Worm (Caenorhabditis elegans) whole organism, L2 larva: Measurements from ENCODE around the gene F08C6.5.

Experiments
- C34F6.9 ChIP-seq: fragments of 150-350 bp; optimal IDR thresholded peaks from 2 replicates; lab custom pipeline; 2014; ENCODE audit warnings: missing biosample characterization, missing genetic modification characterization
- R02D3.7 ChIP-seq: fragments of 150-350 bp; optimal IDR thresholded peaks from 2 replicates; lab custom pipeline; 2014; ENCODE audit warnings: missing biosample characterization, missing genetic modification characterization
- Y55F3AM.14 ChIP-seq: fragments of 200-800 bp; sonication (Bioruptor generic); optimal IDR thresholded peaks from 2 replicates; lab custom pipeline; 2018; ENCODE audit warnings: mild to moderate bottlenecking, missing genetic modification characterization, missing compliant biosample characterization
- ZK546.5 ChIP-seq: sonication (generic microtip); optimal IDR thresholded peaks from 2 replicates; lab custom pipeline; 2017; ENCODE audit warnings: missing biosample characterization, missing genetic modification characterization
- ama-1 ChIP-seq: fragments of 150-350 bp; optimal IDR thresholded peaks from 2 replicates; lab custom pipeline; 2018; ENCODE audit warnings: inconsistent platforms
- blmp-1 ChIP-seq: sonication (generic microtip); optimal IDR thresholded peaks from 2 replicates; lab custom pipeline; 2017; ENCODE audit warnings: missing genetic modification characterization, mild to moderate bottlenecking, missing compliant biosample characterization, antibody characterized with exemption, moderate library complexity; ENCODE audit not compliant: insufficient read depth
- ceh-82 ChIP-seq: fragments of 150-350 bp; optimal IDR thresholded peaks from 2 replicates; lab custom pipeline; 2014; ENCODE audit warnings: missing biosample characterization, missing genetic modification characterization
- crh-2 ChIP-seq: sonication (generic microtip); optimal IDR thresholded peaks from 2 replicates; lab custom pipeline; 2017; ENCODE audit warnings: missing biosample characterization, missing genetic modification characterization
- dmd-4 ChIP-seq: sonication (generic microtip); optimal IDR thresholded peaks from 2 replicates; lab custom pipeline; 2017; ENCODE audit warnings: missing biosample characterization, missing genetic modification characterization
- egl-27 ChIP-seq: sonication (generic microtip); optimal IDR thresholded peaks from 3 replicates; lab custom pipeline; 2017; ENCODE audit warnings: missing biosample characterization, missing genetic modification reagents, missing genetic modification characterization
- elt-1 ChIP-seq: fragments of 150-350 bp; optimal IDR thresholded peaks from 2 replicates; lab custom pipeline; 2014; ENCODE audit warnings: missing biosample characterization, missing genetic modification characterization
- elt-3 ChIP-seq: sonication (generic microtip); optimal IDR thresholded peaks from 2 replicates; lab custom pipeline; 2017; ENCODE audit warnings: missing biosample characterization, missing genetic modification characterization
- fos-1 ChIP-seq: fragments of 150-350 bp; optimal IDR thresholded peaks from 2 replicates; lab custom pipeline; 2014; ENCODE audit warnings: missing biosample characterization, missing genetic modification characterization
- gmeb-1 ChIP-seq: fragments of 150-350 bp; optimal IDR thresholded peaks from 2 replicates; lab custom pipeline; 2014; ENCODE audit warnings: missing biosample characterization, missing genetic modification characterization
- lin-11 ChIP-seq: fragments of 150-350 bp; sonication (generic microtip); optimal IDR thresholded peaks from 2 replicates; lab custom pipeline; 2014; ENCODE audit warnings: missing biosample characterization, missing genetic modification characterization, inconsistent platforms, mixed read lengths
- lin-13 ChIP-seq: fragments of 150-350 bp; optimal IDR thresholded peaks from 2 replicates; lab custom pipeline; 2014; ENCODE audit warnings: missing biosample characterization, missing genetic modification reagents, missing genetic modification characterization
- lsy-2 ChIP-seq, 2 experiments: fragments of 150-350 bp in 1 of 2; sonication (generic microtip) in 1 of 2; optimal IDR thresholded peaks; 2 replicates each; lab custom pipeline; 2014 to 2017; ENCODE audit warnings: missing biosample characterization in 2 of 2, missing genetic modification characterization in 2 of 2
- mab-5 ChIP-seq: fragments of 150-350 bp; optimal IDR thresholded peaks from 2 replicates; lab custom pipeline; 2014; ENCODE audit warnings: missing biosample characterization, missing genetic modification characterization
- mbf-1 ChIP-seq: sonication (generic microtip); optimal IDR thresholded peaks from 2 replicates; lab custom pipeline; 2017; ENCODE audit warnings: missing biosample characterization, missing genetic modification characterization
- mdl-1 ChIP-seq, 2 experiments: fragments of 150-350 bp in 1 of 2; sonication (generic microtip) in 1 of 2; optimal IDR thresholded peaks; 2 replicates each; lab custom pipeline; 2017; ENCODE audit warnings: missing biosample characterization in 2 of 2, missing genetic modification characterization in 2 of 2
- nhr-10 ChIP-seq: sonication (generic microtip); optimal IDR thresholded peaks from 2 replicates; lab custom pipeline; 2017; ENCODE audit warnings: missing biosample characterization, missing genetic modification characterization
- nhr-21 ChIP-seq: fragments of 150-350 bp; optimal IDR thresholded peaks from 2 replicates; lab custom pipeline; 2014; ENCODE audit warnings: missing biosample characterization, missing genetic modification characterization
- nhr-237 ChIP-seq: fragments of 150-350 bp; optimal IDR thresholded peaks from 2 replicates; lab custom pipeline; 2014; ENCODE audit warnings: missing biosample characterization, missing genetic modification characterization
- nhr-25 ChIP-seq: fragments of 150-350 bp; sonication (generic microtip); optimal IDR thresholded peaks from 3 replicates; lab custom pipeline; 2014; ENCODE audit warnings: missing biosample characterization, missing genetic modification characterization
- nhr-6 ChIP-seq: fragments of 150-350 bp; optimal IDR thresholded peaks from 2 replicates; lab custom pipeline; 2014; ENCODE audit warnings: missing biosample characterization, missing genetic modification characterization
- peb-1 ChIP-seq: fragments of 150-350 bp; optimal IDR thresholded peaks from 2 replicates; lab custom pipeline; 2014; ENCODE audit warnings: missing biosample characterization, missing genetic modification characterization
- sem-4 ChIP-seq: fragments of 150-350 bp; optimal IDR thresholded peaks from 2 replicates; lab custom pipeline; 2014; ENCODE audit warnings: missing biosample characterization, missing genetic modification reagents, missing genetic modification characterization
- sma-3 ChIP-seq: sonication (generic microtip); optimal IDR thresholded peaks from 2 replicates; lab custom pipeline; 2016; ENCODE audit warnings: missing genetic modification reagents, missing genetic modification characterization, missing compliant biosample characterization
- sma-9 ChIP-seq, 2 experiments: fragments of 150-350 bp in 1 of 2; sonication (generic microtip) in 1 of 2; optimal IDR thresholded peaks; 2 replicates each; lab custom pipeline; 2014 to 2016; ENCODE audit warnings: missing genetic modification characterization in 2 of 2, mild to moderate bottlenecking in 1 of 2, missing biosample characterization in 1 of 2, missing compliant biosample characterization in 1 of 2, missing genetic modification reagents in 1 of 2, moderate library complexity in 1 of 2
- ztf-1 ChIP-seq: fragments of 200-800 bp; sonication (Bioruptor generic); conservative IDR thresholded peaks from 2 replicates; pipeline ENCODE4 v1.3.6; 2022; ENCODE audit warnings: missing genetic modification characterization, missing compliant biosample characterization
- ztf-4 ChIP-seq: fragments of 150-350 bp; optimal IDR thresholded peaks from 2 replicates; lab custom pipeline; 2014; ENCODE audit warnings: missing biosample characterization, missing genetic modification characterization

The F08C6.5 gene

ce11 chrX:7532632-7533031 lies 26.6 kb upstream of the F08C6.5 start, which contains the start of gene ceh-14:
Gene ceh-14 (minus strand): TSS chrX:7532732.
- TF ChIP-seq nhr-237 (tag; lab: Kevin White, UChicago) (no peak), ztf-4 (no peak), nhr-21 (tag; lab: Kevin White, UChicago) (no peak), Y55F3AM.14 (GFP tag; lab: Kevin White, UChicago) (no peak), mdl-1 (tag; optimal IDR thresholded peaks at IDR 0.05; lab: Kevin White, UChicago) (no peak), sem-4 (tag; lab: Kevin White, UChicago) (no peak), sma-3 (GFP tag; lab: Kevin White, UChicago) (no peak)

- TF ChIP-seq egl-27 (tag; lab: Kevin White, UChicago): no peak
- no peak for TF ChIP-seq nhr-21 (tag; lab: Kevin White, UChicago)
- no peak for TF ChIP-seq ama-1 (lab: Kevin White, UChicago)
- TF ChIP-seq R02D3.7: no peak
- TF ChIP-seq gmeb-1 (tag; lab: Kevin White, UChicago): no peak
- no peak for TF ChIP-seq elt-3 (tag; lab: Kevin White, UChicago)
- TF ChIP-seq ZK546.5 (tag; lab: Kevin White, UChicago): no peak
- TF ChIP-seq nhr-25 (tag; lab: Kevin White, UChicago): no peak
- TF ChIP-seq ztf-1 (GFP tag; lab: Robert Waterston, UW): no peak
- TF ChIP-seq fos-1: no peak
- TF ChIP-seq nhr-6 (tag; lab: Kevin White, UChicago): no peak
- no peak for TF ChIP-seq lsy-2 (tag; optimal IDR thresholded peaks at IDR 0.05; lab: Kevin White, UChicago)
- TF ChIP-seq Y55F3AM.14 (GFP tag; lab: Kevin White, UChicago): no peak
- TF ChIP-seq, all 48 proteins: peak for 0
Observed at ce11 chrX:7534454-7534853, 24.8 kb upstream of the F08C6.5 start.

ce11 chrX:7536869-7537268 lies 22.3 kb upstream of the F08C6.5 start:
- TF ChIP-seq ama-1 (lab: Kevin White, UChicago) (no peak), gmeb-1 (tag; lab: Kevin White, UChicago) (no peak), blmp-1 (tag; lab: Kevin White, UChicago) (no peak), mbf-1 (tag; lab: Kevin White, UChicago) (no peak), nhr-25 (tag; lab: Kevin White, UChicago) (no peak), lin-13 (GFP tag; lab: Kevin White, UChicago) (no peak), mdl-1 (tag; optimal IDR thresholded peaks at IDR 0.05; lab: Kevin White, UChicago) (no peak), fos-1 (no peak), nhr-10 (tag; lab: Kevin White, UChicago) (no peak), R02D3.7 (no peak), nhr-237 (tag; lab: Kevin White, UChicago) (no peak), Y55F3AM.14 (GFP tag; lab: Kevin White, UChicago) (no peak), ceh-82 (tag; lab: Kevin White, UChicago) (no peak), egl-27 (tag; lab: Kevin White, UChicago) (no peak), dmd-4 (tag; lab: Kevin White, UChicago) (no peak), ZK546.5 (tag; lab: Kevin White, UChicago) (no peak)
- TF ChIP-seq, all 48 proteins: peak for 0

ce11 chrX:7537742-7538268 lies 21.4 kb upstream of the F08C6.5 start, which contains the start of gene dpy-7:
Gene dpy-7 (minus strand): TSS chrX:7537792.
- peak; percentile 35 for TF ChIP-seq nhr-21 (tag; lab: Kevin White, UChicago)
- peak; percentile 65 for TF ChIP-seq elt-1 (tag; lab: Kevin White, UChicago)
- TF ChIP-seq sma-9 (GFP tag; optimal IDR thresholded peaks at IDR 0.05; lab: Kevin White, UChicago): peak; percentile 4
- no peak for TF ChIP-seq sma-9 (tag; optimal IDR thresholded peaks at IDR 0.05; lab: Kevin White, UChicago)
- TF ChIP-seq C34F6.9 (tag; lab: Kevin White, UChicago): no peak
- no peak for TF ChIP-seq dmd-4 (tag; lab: Kevin White, UChicago)
- TF ChIP-seq fos-1: no peak
- no peak for TF ChIP-seq ZK546.5 (tag; lab: Kevin White, UChicago)
- TF ChIP-seq, all 48 proteins: peak for 3

ce11 chrX:7540033-7540432 lies 19.2 kb upstream of the F08C6.5 start, which contains the start of gene glb-16:
Gene glb-16 (minus strand): TSS chrX:7540133.
- TF ChIP-seq mab-5 (no peak), nhr-10 (tag; lab: Kevin White, UChicago) (no peak), C34F6.9 (tag; lab: Kevin White, UChicago) (no peak), crh-2 (tag; lab: Kevin White, UChicago) (no peak), elt-3 (tag; lab: Kevin White, UChicago) (no peak), ama-1 (lab: Kevin White, UChicago) (no peak), fos-1 (no peak), egl-27 (tag; lab: Kevin White, UChicago) (no peak), nhr-6 (tag; lab: Kevin White, UChicago) (no peak), Y55F3AM.14 (GFP tag; lab: Kevin White, UChicago) (no peak), sma-3 (GFP tag; lab: Kevin White, UChicago) (no peak), peb-1 (no peak), nhr-21 (tag; lab: Kevin White, UChicago) (no peak), lin-11 (no peak)
